Worm (Caenorhabditis elegans): ENCODE data around the gene cwp-4.

cwp-4 gene

ce11 chrV:5050073-5050599 lies 3.3 kb upstream of the cwp-4 start:
- TF ChIP-seq sma-9 (GFP tag; optimal IDR thresholded peaks at IDR 0.05) (peak; percentile 3), sma-9 (tag; optimal IDR thresholded peaks at IDR 0.05) (no peak), gmeb-1 (tag; optimal IDR thresholded peaks at IDR 0.05) (no peak), skn-1 (tag; optimal IDR thresholded peaks at IDR 0.05) (no peak), alr-1 (tag; optimal IDR thresholded peaks at IDR 0.05) (no peak), zag-1 (tag; optimal IDR thresholded peaks at IDR 0.05) (no peak), snpc-4 (tag; optimal IDR thresholded peaks at IDR 0.05) (no peak), crh-2 (tag; optimal IDR thresholded peaks at IDR 0.05) (no peak), C34F6.9 (tag; optimal IDR thresholded peaks at IDR 0.05) (no peak)

DNA sequence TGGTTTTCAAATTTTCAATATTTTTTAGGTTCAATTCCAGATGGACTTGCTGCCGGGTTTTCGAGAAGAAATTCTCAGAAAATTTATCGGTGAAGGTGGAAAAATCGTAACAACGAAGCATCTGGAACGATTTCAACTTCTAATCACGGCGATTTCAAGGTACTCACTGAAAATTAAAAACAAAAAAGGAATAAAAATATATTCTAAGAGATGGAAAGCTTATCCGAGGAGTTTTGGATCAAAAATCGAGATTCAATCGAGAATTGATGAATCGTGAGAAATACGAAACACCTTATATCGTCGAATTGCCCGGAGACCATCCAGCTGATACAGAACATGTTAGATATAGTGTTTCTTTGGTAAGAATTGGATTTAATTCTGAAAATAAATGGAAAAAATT lies 1.2 kb upstream of the cwp-4 start, which contains the start of gene K11D12.12:
Gene K11D12.12, plus strand, starts transcription at position 29 of the 400 bp plus-strand sequence.
- TF ChIP-seq zag-1 (tag; optimal IDR thresholded peaks at IDR 0.05) (no peak), peb-1 (tag; optimal IDR thresholded peaks at IDR 0.05) (no peak)

ce11 chrV:5064761-5065421 lies 11.5 kb downstream of the cwp-4 start, which contains the start of gene mlk-1:
Gene mlk-1, minus strand, starts transcription at chrV:5064811.
- TF ChIP-seq Y55F3AM.14 (GFP tag; optimal IDR thresholded peaks at IDR 0.05) (peak; percentile 73), sem-4 (tag; optimal IDR thresholded peaks at IDR 0.05) (no peak), nhr-23 (tag; optimal IDR thresholded peaks at IDR 0.05) (no peak), zag-1 (tag; optimal IDR thresholded peaks at IDR 0.05) (peak; percentile 40), alr-1 (tag; optimal IDR thresholded peaks at IDR 0.05) (no peak), nhr-129 (tag; optimal IDR thresholded peaks at IDR 0.05) (peak; percentile 86), lin-39 (tag; optimal IDR thresholded peaks at IDR 0.05) (no peak), unc-55 (GFP tag; optimal IDR thresholded peaks at IDR 0.05) (peak; percentile 88), F13H6.1 (tag; optimal IDR thresholded peaks at IDR 0.05) (peak; percentile 86), lsy-2 (tag; optimal IDR thresholded peaks at IDR 0.05) (peak; percentile 17 to 71), R02D3.7 (tag; optimal IDR thresholded peaks at IDR 0.05) (no peak), nhr-25 (tag; optimal IDR thresholded peaks at IDR 0.05) (peak; percentile 70), gmeb-1 (tag; optimal IDR thresholded peaks at IDR 0.05) (no peak), nhr-12 (tag; optimal IDR thresholded peaks at IDR 0.05) (no peak), nhr-11 (tag; optimal IDR thresholded peaks at IDR 0.05) (no peak), mdl-1 (tag; optimal IDR thresholded peaks at IDR 0.05) (peak; percentile 4 to 62), nhr-237 (tag; optimal IDR thresholded peaks at IDR 0.05) (no peak), ztf-11 (tag; optimal IDR thresholded peaks at IDR 0.05) (no peak), ceh-16 (tag; optimal IDR thresholded peaks at IDR 0.05) (no peak), ztf-1 (GFP tag; conservative IDR thresholded peaks at IDR 0.05) (no peak), nhr-77 (tag; optimal IDR thresholded peaks at IDR 0.05) (no peak), ama-1 (optimal IDR thresholded peaks at IDR 0.05) (peak; percentile 68), dmd-4 (tag; optimal IDR thresholded peaks at IDR 0.05) (no peak), mbf-1 (tag; optimal IDR thresholded peaks at IDR 0.05) (no peak), nhr-21 (tag; optimal IDR thresholded peaks at IDR 0.05) (peak; percentile 46), unc-39 (tag; optimal IDR thresholded peaks at IDR 0.05) (no peak), lin-11 (tag; optimal IDR thresholded peaks at IDR 0.05) (peak; percentile 6), crh-2 (tag; optimal IDR thresholded peaks at IDR 0.05) (peak; percentile 44), ztf-4 (tag; optimal IDR thresholded peaks at IDR 0.05) (no peak), skn-1 (tag; optimal IDR thresholded peaks at IDR 0.05) (no peak), mab-5 (tag; optimal IDR thresholded peaks at IDR 0.05) (no peak), nhr-6 (tag; optimal IDR thresholded peaks at IDR 0.05) (peak; percentile 81), C34F6.9 (tag; optimal IDR thresholded peaks at IDR 0.05) (peak; percentile 82), nhr-10 (tag; optimal IDR thresholded peaks at IDR 0.05) (no peak), blmp-1 (tag; optimal IDR thresholded peaks at IDR 0.05; ENCODE audit: insufficient read depth) (peak; percentile 77), ceh-82 (tag; optimal IDR thresholded peaks at IDR 0.05) (no peak), elt-3 (tag; optimal IDR thresholded peaks at IDR 0.05) (no peak), egl-27 (tag; optimal IDR thresholded peaks at IDR 0.05) (no peak), lin-13 (GFP tag; optimal IDR thresholded peaks at IDR 0.05) (peak; percentile 20), aly-2 (tag; optimal IDR thresholded peaks at IDR 0.05) (no peak), sma-9 (GFP tag; optimal IDR thresholded peaks at IDR 0.05) (peak; percentile 60), sma-9 (tag; optimal IDR thresholded peaks at IDR 0.05) (no peak), elt-1 (tag; optimal IDR thresholded peaks at IDR 0.05) (no peak), unc-62 (GFP tag; optimal IDR thresholded peaks at IDR 0.05) (no peak), fos-1 (tag; optimal IDR thresholded peaks at IDR 0.05) (peak; percentile 43), sma-3 (GFP tag; optimal IDR thresholded peaks at IDR 0.05) (no peak), snpc-4 (tag; optimal IDR thresholded peaks at IDR 0.05) (no peak), peb-1 (tag; optimal IDR thresholded peaks at IDR 0.05) (no peak), ZK546.5 (tag; optimal IDR thresholded peaks at IDR 0.05) (no peak)
